Worm (Caenorhabditis elegans) whole organism, midembryonic: ENCODE measurements around the gene Y41C4A.22.

Source experiments
- cog-1 ChIP-seq: sonication (generic microtip); optimal IDR thresholded peaks from 2 replicates; lab custom pipeline; 2016; ENCODE audit warnings: missing genetic modification characterization, missing compliant biosample characterization
- ref-1 ChIP-seq: fragments of 200-800 bp; sonication (Bioruptor generic); conservative IDR thresholded peaks from 2 replicates; pipeline ENCODE4 v1.3.6; 2022; ENCODE audit warnings: missing genetic modification reagents, missing genetic modification characterization, missing compliant biosample characterization
- ztf-23 ChIP-seq: fragments of 200-800 bp; sonication (Bioruptor generic); IDR thresholded peaks from 2 replicates; pipeline ENCODE4 v1.3.6; 2022; ENCODE audit warnings: missing genetic modification reagents, missing genetic modification characterization, missing compliant biosample characterization

- no peak for TF ChIP-seq cog-1 (tag; lab: Kevin White, UChicago)
- no peak for TF ChIP-seq ztf-23
- TF ChIP-seq ref-1 (GFP tag; lab: Robert Waterston, UW) = no peak
Measured at ce11 chrIII:11684770-11685169, 10.3 kb upstream of the Y41C4A.22 start.
